Worm (Caenorhabditis elegans): ENCODE data around the gene F55H2.7.

Gene F55H2.7

DNA sequence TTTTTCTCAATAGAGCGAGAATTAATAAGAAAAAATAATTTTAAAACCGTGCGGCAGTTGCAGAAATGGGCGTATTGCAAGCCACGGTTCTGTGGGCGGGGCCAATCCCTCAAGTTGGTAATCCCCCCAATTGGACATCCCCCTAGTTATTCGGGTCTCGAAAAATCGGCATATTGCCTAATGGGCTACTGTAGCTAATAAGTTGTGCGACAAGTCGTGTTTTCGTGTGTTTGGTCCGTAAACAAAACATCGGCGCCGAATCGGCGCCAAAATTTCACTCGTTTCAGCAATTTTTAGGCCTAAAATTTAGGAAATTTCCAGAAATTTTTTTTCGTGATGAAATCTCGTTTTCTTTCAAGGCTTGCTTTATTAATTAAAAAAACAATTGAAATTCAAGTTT, 11.7 kb downstream of the F55H2.7 start:
- TF ChIP-seq ceh-91 (GFP tag; IDR thresholded peaks at IDR 0.05) (peak; percentile 91), lsy-27 (tag; optimal IDR thresholded peaks at IDR 0.05; ENCODE audit: borderline replicate concordance, insufficient read depth) (no peak), D2030.7 (GFP tag; IDR thresholded peaks at IDR 0.05) (peak; percentile 89), F55B11.4 (tag; optimal IDR thresholded peaks at IDR 0.05; ENCODE audit: borderline replicate concordance, insufficient read depth) (no peak), snpc-1.1 (tag; optimal IDR thresholded peaks at IDR 0.05; ENCODE audit: insufficient read depth) (no peak), Y53G8AR.9 (GFP tag; conservative IDR thresholded peaks at IDR 0.05) (no peak; the same call in 1 of the 2 replicates), sea-2 (GFP tag; IDR thresholded peaks at IDR 0.05) (no peak), nhr-80 (tag; optimal IDR thresholded peaks at IDR 0.05) (no peak), K12H6.12 (tag; optimal IDR thresholded peaks at IDR 0.05) (no peak), bed-1 (GFP tag; IDR thresholded peaks at IDR 0.05) (no peak), dpff-1 (tag; optimal IDR thresholded peaks at IDR 0.05) (no peak), Y79H2A.3 (GFP tag; conservative IDR thresholded peaks at IDR 0.05) (no peak), Y53F4B.3 (GFP tag; IDR thresholded peaks at IDR 0.05) (no peak), Y67H2A.10 (GFP tag; conservative IDR thresholded peaks at IDR 0.05) (peak; percentile 38; the same call in 1 of the 2 replicates), efl-1 (GFP tag; optimal IDR thresholded peaks at IDR 0.05) (peak; percentile 82), hlh-26 (GFP tag; conservative IDR thresholded peaks at IDR 0.05) (no peak), Y56A3A.18 (GFP tag; IDR thresholded peaks at IDR 0.05) (no peak), ztf-18 (tag; optimal IDR thresholded peaks at IDR 0.05) (peak; percentile 22), ceh-27 (GFP tag; optimal IDR thresholded peaks at IDR 0.05) (no peak), snpc-3.4 (tag; optimal IDR thresholded peaks at IDR 0.05) (peak; percentile 35), K11D2.4 (GFP tag; IDR thresholded peaks at IDR 0.05) (no peak), madf-8 (GFP tag; conservative IDR thresholded peaks at IDR 0.05) (peak; percentile 92), nfyb-1 (GFP tag; IDR thresholded peaks at IDR 0.05) (0 out of 2 replicates have a peak, but pooled peaks have one; percentile 55), zfh-2 (GFP tag; conservative IDR thresholded peaks at IDR 0.05) (no peak), cebp-1 (GFP tag; IDR thresholded peaks at IDR 0.05) (no peak), cebp-1 (tag; optimal IDR thresholded peaks at IDR 0.05) (no peak), F37B4.10 (GFP tag; IDR thresholded peaks at IDR 0.05) (no peak), ekl-4 (GFP tag; IDR thresholded peaks at IDR 0.05) (0 out of 2 replicates have a peak, but pooled peaks have one; percentile 20), pbrm-1 (GFP tag; IDR thresholded peaks at IDR 0.05) (peak; percentile 62; the same call in 1 of the 2 replicates), lin-54 (GFP tag; optimal IDR thresholded peaks at IDR 0.05) (peak; percentile 25), ztf-6 (GFP tag; IDR thresholded peaks at IDR 0.05) (no peak), snpc-4 (GFP tag; optimal IDR thresholded peaks at IDR 0.05) (no peak), snpc-4 (tag; optimal IDR thresholded peaks at IDR 0.05) (peak in 1 of 4 experiments; percentile 23), atf-7 (tag; optimal IDR thresholded peaks at IDR 0.05) (no peak), dpl-1 (GFP tag; optimal IDR thresholded peaks at IDR 0.05) (peak; percentile 50), ztf-22 (GFP tag; optimal IDR thresholded peaks at IDR 0.05) (no peak), aptf-3 (GFP tag; IDR thresholded peaks at IDR 0.05) (no peak), T07F8.4 (tag; optimal IDR thresholded peaks at IDR 0.05) (no peak), B0035.1 (tag; optimal IDR thresholded peaks at IDR 0.05) (no peak), hmg-1.2 (GFP tag; IDR thresholded peaks at IDR 0.05) (peak; percentile 33), snpc-1.3 (tag; optimal IDR thresholded peaks at IDR 0.05; ENCODE audit: insufficient read depth) (no peak), tbp1 (GFP tag; optimal IDR thresholded peaks at IDR 0.05) (no peak), dox-1 (GFP tag; IDR thresholded peaks at IDR 0.05) (no peak; the same call in 1 of the 2 replicates), C17E4.6 (GFP tag; IDR thresholded peaks at IDR 0.05) (peak; percentile 29; the same call in 1 of the 2 replicates), ceh-100 (GFP tag; IDR thresholded peaks at IDR 0.05) (peak; percentile 79), mcd-1 (GFP tag; IDR thresholded peaks at IDR 0.05) (peak; percentile 45), B0019.2 (GFP tag; conservative IDR thresholded peaks at IDR 0.05) (0 out of 2 replicates have a peak, but pooled peaks have one; percentile 46), sdz-38 (tag; optimal IDR thresholded peaks at IDR 0.05) (no peak)
